Fruit fly (Drosophila melanogaster): ENCODE data around the gene CG33941.

Gene CG33941

dm6 chr4:428256-428655, 39.0 kb upstream of the CG33941 start:
- TF ChIP-seq Pif1A (GFP tag; optimal IDR thresholded peaks at IDR 0.05) (no peak), CG8301 (tag; optimal IDR thresholded peaks at IDR 0.05) (no peak), CG17806 (tag; optimal IDR thresholded peaks at IDR 0.05) (no peak), CG4496 (GFP tag; IDR thresholded peaks at IDR 0.05) (no peak), gl (tag; optimal IDR thresholded peaks at IDR 0.05) (no peak), D1 (tag; optimal IDR thresholded peaks at IDR 0.05) (no peak), CG15710 (tag; optimal IDR thresholded peaks at IDR 0.05) (no peak)

- TF ChIP-seq CG13204 (GFP tag; optimal IDR thresholded peaks at IDR 0.05) (no peak), CG14655 (GFP tag; optimal IDR thresholded peaks at IDR 0.05) (no peak), Pif1B (GFP tag; optimal IDR thresholded peaks at IDR 0.05) (no peak), CG9948 (tag; optimal IDR thresholded peaks at IDR 0.05) (no peak), CG8159 (tag; optimal IDR thresholded peaks at IDR 0.05) (no peak), CG15710 (tag; optimal IDR thresholded peaks at IDR 0.05) (no peak), rn (GFP tag; IDR thresholded peaks at IDR 0.05) (no peak), CG12605 (GFP tag; IDR thresholded peaks at IDR 0.05) (no peak), CG32121 (GFP tag; IDR thresholded peaks at IDR 0.05) (no peak), EcR (GFP tag; optimal IDR thresholded peaks at IDR 0.05) (no peak), Ets98B (GFP tag; IDR thresholded peaks at IDR 0.05) (no peak), CG17806 (tag; optimal IDR thresholded peaks at IDR 0.05) (no peak), CG4496 (GFP tag; IDR thresholded peaks at IDR 0.05) (no peak), fd96Ca (GFP tag; IDR thresholded peaks at IDR 0.05) (no peak)
Observed at dm6 chr4:429500-429899, 37.8 kb upstream of the CG33941 start.

- no peak for TF ChIP-seq Pif1B (GFP tag; optimal IDR thresholded peaks at IDR 0.05)
Observed at dm6 chr4:434355-434754, 32.9 kb upstream of the CG33941 start.

dm6 chr4:443592-444257, 23.6 kb upstream of the CG33941 start, which contains the start of gene lgs:
Gene lgs (minus strand): TSS chr4:443911.
- TF ChIP-seq Pif1A (GFP tag; optimal IDR thresholded peaks at IDR 0.05) (no peak), CG8159 (tag; optimal IDR thresholded peaks at IDR 0.05) (no peak), fd96Ca (GFP tag; IDR thresholded peaks at IDR 0.05) (no peak), D1 (tag; optimal IDR thresholded peaks at IDR 0.05) (no peak), CG10348 (GFP tag; IDR thresholded peaks at IDR 0.05) (no peak)

dm6 chr4:445113-445718, 22.1 kb upstream of the CG33941 start, which contains the start of gene CaMKI:
Gene CaMKI (plus strand): TSS chr4:445504.
- TF ChIP-seq CG12605 (GFP tag; IDR thresholded peaks at IDR 0.05) (no peak), CG8159 (tag; optimal IDR thresholded peaks at IDR 0.05) (no peak), Pif1A (GFP tag; optimal IDR thresholded peaks at IDR 0.05) (no peak), fd96Ca (GFP tag; IDR thresholded peaks at IDR 0.05) (no peak), CG17806 (tag; optimal IDR thresholded peaks at IDR 0.05) (no peak), CG15710 (tag; optimal IDR thresholded peaks at IDR 0.05) (no peak), CG13204 (GFP tag; optimal IDR thresholded peaks at IDR 0.05) (no peak), CG8301 (tag; optimal IDR thresholded peaks at IDR 0.05) (no peak), CG10348 (GFP tag; IDR thresholded peaks at IDR 0.05) (no peak), CG14655 (GFP tag; optimal IDR thresholded peaks at IDR 0.05) (no peak), D1 (tag; optimal IDR thresholded peaks at IDR 0.05) (no peak)

- TF ChIP-seq Pif1A (GFP tag; optimal IDR thresholded peaks at IDR 0.05) (peak; percentile 40), Pif1B (GFP tag; optimal IDR thresholded peaks at IDR 0.05) (peak; percentile 51), fd96Ca (GFP tag; IDR thresholded peaks at IDR 0.05) (no peak), Snoo (tag; optimal IDR thresholded peaks at IDR 0.05) (peak; percentile 20)
Observed at dm6 chr4:445931-446526, 21.3 kb upstream of the CG33941 start.

dm6 chr4:448126-448525, 19.2 kb upstream of the CG33941 start:
- TF ChIP-seq CG9948 (tag; optimal IDR thresholded peaks at IDR 0.05) (no peak), CG8159 (tag; optimal IDR thresholded peaks at IDR 0.05) (no peak)

dm6 chr4:448993-449392, 18.3 kb upstream of the CG33941 start:
- no peak for TF ChIP-seq CG32121 (GFP tag; IDR thresholded peaks at IDR 0.05)
- no peak for TF ChIP-seq Snoo (tag; optimal IDR thresholded peaks at IDR 0.05)
- no peak for TF ChIP-seq CG8301 (tag; optimal IDR thresholded peaks at IDR 0.05)
- no peak for TF ChIP-seq CG13204 (GFP tag; optimal IDR thresholded peaks at IDR 0.05)
- no peak for TF ChIP-seq Pif1B (GFP tag; optimal IDR thresholded peaks at IDR 0.05)
- TF ChIP-seq CG9948 (tag; optimal IDR thresholded peaks at IDR 0.05) = no peak
- TF ChIP-seq CG17806 (tag; optimal IDR thresholded peaks at IDR 0.05) = no peak
- TF ChIP-seq D1 (tag; optimal IDR thresholded peaks at IDR 0.05) = no peak
- no peak for TF ChIP-seq CG4496 (GFP tag; IDR thresholded peaks at IDR 0.05)
- TF ChIP-seq gl (tag; optimal IDR thresholded peaks at IDR 0.05) = no peak
- TF ChIP-seq rn (GFP tag; IDR thresholded peaks at IDR 0.05) = no peak
